Worm (Caenorhabditis elegans): ENCODE results near the gene elo-4.

The elo-4 gene

ce11 chrIII:9299116-9299515 is 35.0 kb downstream of the elo-4 start:
- TF ChIP-seq F49E8.2 (tag; optimal IDR thresholded peaks at IDR 0.05; ENCODE audit: insufficient read depth): no peak
- TF ChIP-seq mel-28 (tag; optimal IDR thresholded peaks at IDR 0.05; ENCODE audit: borderline replicate concordance): no peak
- TF ChIP-seq sea-2 (GFP tag; IDR thresholded peaks at IDR 0.05): no peak
- TF ChIP-seq ZK185.1 (tag; optimal IDR thresholded peaks at IDR 0.05; ENCODE audit: poor library complexity, severe bottlenecking): no peak
- no peak for TF ChIP-seq ets-4 (GFP tag; optimal IDR thresholded peaks at IDR 0.05)
- TF ChIP-seq ztf-18 (tag; optimal IDR thresholded peaks at IDR 0.05): no peak
- no peak for TF ChIP-seq ceh-79 (tag; optimal IDR thresholded peaks at IDR 0.05)
- TF ChIP-seq B0336.3 (GFP tag; IDR thresholded peaks at IDR 0.05): no peak
- TF ChIP-seq D2030.7 (GFP tag; IDR thresholded peaks at IDR 0.05): no peak
- no peak for TF ChIP-seq zim-3 (tag; optimal IDR thresholded peaks at IDR 0.05)
- no peak for TF ChIP-seq lin-26 (GFP tag; IDR thresholded peaks at IDR 0.05)
- no peak for TF ChIP-seq unc-130 (GFP tag; optimal IDR thresholded peaks at IDR 0.05)
- no peak for TF ChIP-seq ceh-91 (GFP tag; IDR thresholded peaks at IDR 0.05)
- TF ChIP-seq pbrm-1 (GFP tag; IDR thresholded peaks at IDR 0.05): no peak
- TF ChIP-seq F52B5.7 (tag; optimal IDR thresholded peaks at IDR 0.05): no peak

ce11 chrIII:9297345-9297744 is 36.7 kb downstream of the elo-4 start, which contains the start of gene K01B6.4:
Gene K01B6.4 (minus strand): TSS chrIII:9297445.
- no peak for TF ChIP-seq lsl-1 (GFP tag; optimal IDR thresholded peaks at IDR 0.05)
- TF ChIP-seq hlh-26 (GFP tag; conservative IDR thresholded peaks at IDR 0.05): no peak
- TF ChIP-seq ceh-79 (tag; optimal IDR thresholded peaks at IDR 0.05): no peak
- TF ChIP-seq egl-18 (GFP tag; IDR thresholded peaks at IDR 0.05): no peak
- no peak for TF ChIP-seq unc-62 (GFP tag; optimal IDR thresholded peaks at IDR 0.05)
- TF ChIP-seq mxl-1 (tag; optimal IDR thresholded peaks at IDR 0.05): no peak
- no peak for TF ChIP-seq D2030.7 (GFP tag; IDR thresholded peaks at IDR 0.05)
- no peak for TF ChIP-seq snpc-1.1 (tag; optimal IDR thresholded peaks at IDR 0.05; ENCODE audit: insufficient read depth)
- no peak for TF ChIP-seq hmg-20 (GFP tag; IDR thresholded peaks at IDR 0.05)
- TF ChIP-seq akir-1 (GFP tag; optimal IDR thresholded peaks at IDR 0.05): no peak

ce11 chrIII:9291633-9292032 is 42.4 kb downstream of the elo-4 start:
- TF ChIP-seq snpc-1.1 (tag; optimal IDR thresholded peaks at IDR 0.05; ENCODE audit: insufficient read depth) (peak; percentile 62), hmg-1.2 (GFP tag; IDR thresholded peaks at IDR 0.05) (peak; percentile 77), snpc-4 (GFP tag; optimal IDR thresholded peaks at IDR 0.05) (peak; percentile 42), snpc-4 (tag; optimal IDR thresholded peaks at IDR 0.05) (peak in 2 of 4 experiments; percentile 89 to 93), pbrm-1 (GFP tag; IDR thresholded peaks at IDR 0.05) (peak; percentile 27; the same call in 1 of the 2 replicates)

ce11 chrIII:9289815-9290214 is 44.3 kb downstream of the elo-4 start:
- TF ChIP-seq ztf-22 (GFP tag; optimal IDR thresholded peaks at IDR 0.05) (peak; percentile 46), attf-5 (GFP tag; optimal IDR thresholded peaks at IDR 0.05) (peak; percentile 28), nhr-120 (GFP tag; IDR thresholded peaks at IDR 0.05) (no peak), mel-28 (tag; optimal IDR thresholded peaks at IDR 0.05; ENCODE audit: borderline replicate concordance) (no peak), atf-7 (tag; optimal IDR thresholded peaks at IDR 0.05) (peak; percentile 65), mxl-1 (tag; optimal IDR thresholded peaks at IDR 0.05) (no peak), fkh-3 (tag; optimal IDR thresholded peaks at IDR 0.05) (no peak), hlh-26 (GFP tag; conservative IDR thresholded peaks at IDR 0.05) (no peak), dox-1 (GFP tag; IDR thresholded peaks at IDR 0.05) (peak; percentile 65), madf-10 (tag; optimal IDR thresholded peaks at IDR 0.05) (no peak), tlf-1 (GFP tag; optimal IDR thresholded peaks at IDR 0.05) (peak; percentile 4), bed-2 (GFP tag; IDR thresholded peaks at IDR 0.05) (no peak), Y53F4B.3 (GFP tag; IDR thresholded peaks at IDR 0.05) (no peak), F33H1.4 (GFP tag; IDR thresholded peaks at IDR 0.05) (no peak), F57C9.4 (tag; optimal IDR thresholded peaks at IDR 0.05) (no peak), madf-8 (GFP tag; conservative IDR thresholded peaks at IDR 0.05) (no peak), hrde-1 (tag; optimal IDR thresholded peaks at IDR 0.05; ENCODE audit: borderline replicate concordance) (no peak), let-607 (tag; optimal IDR thresholded peaks at IDR 0.05) (peak; percentile 42 to 50), ceh-91 (GFP tag; IDR thresholded peaks at IDR 0.05) (no peak), B0336.3 (GFP tag; IDR thresholded peaks at IDR 0.05) (no peak; the same call in 1 of the 2 replicates), sea-2 (GFP tag; IDR thresholded peaks at IDR 0.05) (no peak), F52B5.7 (tag; optimal IDR thresholded peaks at IDR 0.05) (no peak), nhr-90 (tag; optimal IDR thresholded peaks at IDR 0.05) (peak; percentile 8), dpff-1 (tag; optimal IDR thresholded peaks at IDR 0.05) (no peak)

Measured in whole organism, young adult.